Worm (Caenorhabditis elegans) whole organism, L4/young adult: ENCODE results near the gene ztf-18.

Experiments used
- W03F9.2 ChIP-seq: fragments of 150-350 bp; optimal IDR thresholded peaks from 2 replicates; lab custom pipeline; 2014; ENCODE audit warnings: missing biosample characterization, missing genetic modification characterization
- dao-5 ChIP-seq: sonication (generic microtip); optimal IDR thresholded peaks from 2 replicates; lab custom pipeline; 2016; ENCODE audit warnings: missing genotype, missing genetic modification characterization, moderate library complexity, missing compliant biosample characterization
- him-1 ChIP-seq: sonication (generic microtip); optimal IDR thresholded peaks from 2 replicates; lab custom pipeline; 2016; ENCODE audit warnings: missing genotype, missing genetic modification reagents, missing genetic modification characterization, missing compliant biosample characterization

DNA sequence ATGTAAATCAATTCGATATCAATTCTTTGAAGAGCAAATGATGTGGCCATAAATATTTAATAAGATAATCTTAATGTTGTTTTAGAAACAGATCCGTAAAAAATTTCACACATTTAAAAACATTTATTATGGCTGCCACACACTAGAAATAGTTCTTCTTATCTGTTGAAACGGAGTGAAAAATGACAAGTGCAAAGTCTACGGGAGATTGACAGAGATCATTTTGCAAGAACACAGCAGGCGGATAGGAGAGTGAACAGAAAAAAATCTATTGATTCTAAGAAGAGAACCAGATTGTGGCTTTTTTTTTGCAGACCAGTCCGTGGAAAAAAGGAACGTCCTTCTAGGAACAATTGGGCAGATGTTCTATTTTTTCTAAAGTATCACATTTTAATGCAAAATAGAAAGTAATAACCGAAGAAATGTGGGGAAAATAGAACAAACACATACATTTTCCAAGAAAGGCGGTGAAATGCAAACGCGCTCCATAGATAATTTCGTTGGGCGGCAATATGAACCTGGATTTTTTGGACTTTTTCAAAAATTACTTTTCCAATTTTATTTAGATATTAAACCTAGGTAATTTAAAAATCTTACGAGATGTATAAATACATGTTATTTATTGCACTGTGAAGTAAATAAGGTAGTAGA lies 6.2 kb upstream of the ztf-18 start:
- TF ChIP-seq W03F9.2 (tag; lab: Kevin White, UChicago) (no peak), him-1 (no peak), dao-5 (tag; lab: Kevin White, UChicago) (no peak)
